Worm (Caenorhabditis elegans) whole organism, L4/young adult: ENCODE measurements around the gene srh-82.

Source experiments
- W03F9.2 ChIP-seq: fragments of 150-350 bp; optimal IDR thresholded peaks from 2 replicates; lab custom pipeline; 2014; ENCODE audit warnings: missing biosample characterization, missing genetic modification characterization
- dao-5 ChIP-seq: sonication (generic microtip); optimal IDR thresholded peaks from 2 replicates; lab custom pipeline; 2016; ENCODE audit warnings: missing genotype, missing genetic modification characterization, moderate library complexity, missing compliant biosample characterization
- him-1 ChIP-seq: sonication (generic microtip); optimal IDR thresholded peaks from 2 replicates; lab custom pipeline; 2016; ENCODE audit warnings: missing genotype, missing genetic modification reagents, missing genetic modification characterization, missing compliant biosample characterization

srh-82 gene

DNA sequence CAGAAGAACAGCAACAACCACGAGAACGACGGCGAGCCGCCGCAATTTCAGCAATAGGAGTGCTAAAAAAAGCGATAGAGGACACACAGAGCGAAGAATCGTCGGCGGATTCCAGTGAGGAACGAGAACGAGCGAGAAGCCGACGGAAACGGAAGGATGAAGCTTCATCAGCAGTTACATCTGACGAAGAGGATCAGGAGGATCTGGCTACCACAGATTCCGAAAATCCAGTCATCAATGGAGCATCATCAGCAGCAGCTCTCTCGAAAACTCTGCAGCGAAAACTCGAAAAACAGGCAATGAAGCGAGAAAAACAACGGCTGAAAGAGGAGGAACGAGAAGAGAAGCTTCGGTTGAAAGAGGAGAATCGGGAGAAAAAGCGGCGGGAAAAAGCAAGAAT lies 44.5 kb downstream of the srh-82 start:
- TF ChIP-seq dao-5 (no peak), him-1 (tag; lab: Kevin White, UChicago) (no peak), W03F9.2 (tag; lab: Kevin White, UChicago) (no peak)

- no peak for TF ChIP-seq dao-5
- no peak for TF ChIP-seq him-1 (tag; lab: Kevin White, UChicago)
- TF ChIP-seq W03F9.2 (tag; lab: Kevin White, UChicago) = no peak
Measured at ce11 chrV:194760-195159, 49.9 kb downstream of the srh-82 start.
